Worm (Caenorhabditis elegans): ENCODE results near the gene gpa-10.

gpa-10 gene

ce11 chrV:6870004-6870403, 15.4 kb upstream of the gpa-10 start, which contains the start of gene frpr-18:
Gene frpr-18 (plus strand): TSS chrV:6870304.
- no peak for TF ChIP-seq ref-1 (GFP tag; conservative IDR thresholded peaks at IDR 0.05)
- TF ChIP-seq T22C8.4 (GFP tag; IDR thresholded peaks at IDR 0.05) = no peak
- no peak for TF ChIP-seq med-1 (GFP tag; optimal IDR thresholded peaks at IDR 0.05; ENCODE audit: insufficient read depth)
- no peak for TF ChIP-seq ztf-23 (GFP tag; IDR thresholded peaks at IDR 0.05)

ce11 chrV:6846507-6846906, 8.1 kb downstream of the gpa-10 start, which contains the start of gene lgc-54:
Gene lgc-54 (minus strand): TSS chrV:6846607.
- TF ChIP-seq ztf-23 (GFP tag; IDR thresholded peaks at IDR 0.05) (no peak), ztf-29 (GFP tag; IDR thresholded peaks at IDR 0.05) (no peak), T22C8.4 (GFP tag; IDR thresholded peaks at IDR 0.05) (no peak), flt-1 (GFP tag; IDR thresholded peaks at IDR 0.05) (no peak), klf-2 (GFP tag; conservative IDR thresholded peaks at IDR 0.05) (no peak), cog-1 (tag; optimal IDR thresholded peaks at IDR 0.05) (no peak), tab-1 (GFP tag; IDR thresholded peaks at IDR 0.05) (no peak), ref-1 (GFP tag; conservative IDR thresholded peaks at IDR 0.05) (no peak), med-1 (GFP tag; optimal IDR thresholded peaks at IDR 0.05; ENCODE audit: insufficient read depth) (no peak)

- TF ChIP-seq cog-1 (tag; optimal IDR thresholded peaks at IDR 0.05) = no peak
- no peak for TF ChIP-seq flt-1 (GFP tag; IDR thresholded peaks at IDR 0.05)
- TF ChIP-seq tab-1 (GFP tag; IDR thresholded peaks at IDR 0.05) = no peak
- no peak for TF ChIP-seq med-1 (GFP tag; optimal IDR thresholded peaks at IDR 0.05; ENCODE audit: insufficient read depth)
- no peak for TF ChIP-seq T22C8.4 (GFP tag; IDR thresholded peaks at IDR 0.05)
- no peak for TF ChIP-seq ref-1 (GFP tag; conservative IDR thresholded peaks at IDR 0.05)
- no peak for TF ChIP-seq ztf-29 (GFP tag; IDR thresholded peaks at IDR 0.05)
- no peak for TF ChIP-seq klf-2 (GFP tag; conservative IDR thresholded peaks at IDR 0.05)
- TF ChIP-seq ztf-23 (GFP tag; IDR thresholded peaks at IDR 0.05) = no peak
Measured at ce11 chrV:6842437-6842836, 12.2 kb downstream of the gpa-10 start, which contains the start of gene T15B7.1. Gene T15B7.1 (plus strand): TSS chrV:6842737.

ce11 chrV:6839008-6839407, 15.6 kb downstream of the gpa-10 start, which contains the start of gene hpo-8:
Gene hpo-8 (plus strand): TSS chrV:6839289.
- TF ChIP-seq flt-1 (GFP tag; IDR thresholded peaks at IDR 0.05) (no peak), tab-1 (GFP tag; IDR thresholded peaks at IDR 0.05) (no peak), klf-2 (GFP tag; conservative IDR thresholded peaks at IDR 0.05) (no peak), ztf-29 (GFP tag; IDR thresholded peaks at IDR 0.05) (no peak), cog-1 (tag; optimal IDR thresholded peaks at IDR 0.05) (no peak), ztf-23 (GFP tag; IDR thresholded peaks at IDR 0.05) (no peak), ref-1 (GFP tag; conservative IDR thresholded peaks at IDR 0.05) (no peak), T22C8.4 (GFP tag; IDR thresholded peaks at IDR 0.05) (no peak), med-1 (GFP tag; optimal IDR thresholded peaks at IDR 0.05; ENCODE audit: insufficient read depth) (no peak)

ce11 chrV:6838599-6838998, 16.0 kb downstream of the gpa-10 start, which contains the start of gene T15B7.15:
Gene T15B7.15 (minus strand): TSS chrV:6838665.
- TF ChIP-seq cog-1 (tag; optimal IDR thresholded peaks at IDR 0.05) (no peak), flt-1 (GFP tag; IDR thresholded peaks at IDR 0.05) (no peak), T22C8.4 (GFP tag; IDR thresholded peaks at IDR 0.05) (no peak), ztf-29 (GFP tag; IDR thresholded peaks at IDR 0.05) (no peak), tab-1 (GFP tag; IDR thresholded peaks at IDR 0.05) (no peak), ref-1 (GFP tag; conservative IDR thresholded peaks at IDR 0.05) (no peak), med-1 (GFP tag; optimal IDR thresholded peaks at IDR 0.05; ENCODE audit: insufficient read depth) (no peak), klf-2 (GFP tag; conservative IDR thresholded peaks at IDR 0.05) (no peak), ztf-23 (GFP tag; IDR thresholded peaks at IDR 0.05) (no peak)

ce11 chrV:6836036-6836435, 18.6 kb downstream of the gpa-10 start:
- TF ChIP-seq ztf-29 (GFP tag; IDR thresholded peaks at IDR 0.05) (no peak), med-1 (GFP tag; optimal IDR thresholded peaks at IDR 0.05; ENCODE audit: insufficient read depth) (no peak), tab-1 (GFP tag; IDR thresholded peaks at IDR 0.05) (no peak), T22C8.4 (GFP tag; IDR thresholded peaks at IDR 0.05) (no peak), cog-1 (tag; optimal IDR thresholded peaks at IDR 0.05) (no peak), ref-1 (GFP tag; conservative IDR thresholded peaks at IDR 0.05) (no peak), klf-2 (GFP tag; conservative IDR thresholded peaks at IDR 0.05) (no peak), flt-1 (GFP tag; IDR thresholded peaks at IDR 0.05) (no peak), ztf-23 (GFP tag; IDR thresholded peaks at IDR 0.05) (no peak)

ce11 chrV:6835242-6835641, 19.4 kb downstream of the gpa-10 start, which contains the start of the genes T15B7.14 and col-143:
Gene T15B7.14 (minus strand): TSS chrV:6835342.
Gene col-143 (plus strand): TSS chrV:6835635.
- no peak for TF ChIP-seq med-1 (GFP tag; optimal IDR thresholded peaks at IDR 0.05; ENCODE audit: insufficient read depth)

ce11 chrV:6831539-6831938, 23.1 kb downstream of the gpa-10 start:
- TF ChIP-seq med-1 (GFP tag; optimal IDR thresholded peaks at IDR 0.05; ENCODE audit: insufficient read depth) (no peak), cog-1 (tag; optimal IDR thresholded peaks at IDR 0.05) (no peak), tab-1 (GFP tag; IDR thresholded peaks at IDR 0.05) (no peak), ztf-23 (GFP tag; IDR thresholded peaks at IDR 0.05) (no peak), ztf-29 (GFP tag; IDR thresholded peaks at IDR 0.05) (no peak), T22C8.4 (GFP tag; IDR thresholded peaks at IDR 0.05) (no peak), ref-1 (GFP tag; conservative IDR thresholded peaks at IDR 0.05) (no peak), klf-2 (GFP tag; conservative IDR thresholded peaks at IDR 0.05) (no peak), flt-1 (GFP tag; IDR thresholded peaks at IDR 0.05) (no peak)

ce11 chrV:6830755-6831227, 23.8 kb downstream of the gpa-10 start, which contains the start of gene col-142:
Gene col-142 (plus strand): TSS chrV:6831177.
- TF ChIP-seq flt-1 (GFP tag; IDR thresholded peaks at IDR 0.05) (no peak), T22C8.4 (GFP tag; IDR thresholded peaks at IDR 0.05) (no peak), ref-1 (GFP tag; conservative IDR thresholded peaks at IDR 0.05) (no peak), klf-2 (GFP tag; conservative IDR thresholded peaks at IDR 0.05) (no peak), med-1 (GFP tag; optimal IDR thresholded peaks at IDR 0.05; ENCODE audit: insufficient read depth) (no peak), ztf-29 (GFP tag; IDR thresholded peaks at IDR 0.05) (no peak), cog-1 (tag; optimal IDR thresholded peaks at IDR 0.05) (no peak), tab-1 (GFP tag; IDR thresholded peaks at IDR 0.05) (no peak)

ce11 chrV:6830075-6830474, 24.5 kb downstream of the gpa-10 start:
- TF ChIP-seq flt-1 (GFP tag; IDR thresholded peaks at IDR 0.05) (no peak), cog-1 (tag; optimal IDR thresholded peaks at IDR 0.05) (no peak), ztf-29 (GFP tag; IDR thresholded peaks at IDR 0.05) (no peak), med-1 (GFP tag; optimal IDR thresholded peaks at IDR 0.05; ENCODE audit: insufficient read depth) (no peak), klf-2 (GFP tag; conservative IDR thresholded peaks at IDR 0.05) (no peak), T22C8.4 (GFP tag; IDR thresholded peaks at IDR 0.05) (no peak), tab-1 (GFP tag; IDR thresholded peaks at IDR 0.05) (no peak), ztf-23 (GFP tag; IDR thresholded peaks at IDR 0.05) (no peak), ref-1 (GFP tag; conservative IDR thresholded peaks at IDR 0.05) (no peak)
